Worm (Caenorhabditis elegans) whole organism, L3 larva: ENCODE results near the gene clec-243.

Source experiments
- elt-3 ChIP-seq, 3 experiments: fragments of 150-350 bp in 1 of 3; sonication (generic microtip) in 2 of 3; optimal IDR thresholded peaks; 2 replicates in 2 of 3; 4 replicates in 1 of 3; lab custom pipeline; 2014 to 2017; ENCODE audit warnings: missing biosample characterization in 3 of 3, missing genetic modification characterization in 3 of 3
- lsy-12 ChIP-seq: sonication (generic microtip); optimal IDR thresholded peaks from 2 replicates; lab custom pipeline; 2016; ENCODE audit warnings: mild to moderate bottlenecking, missing genetic modification characterization, missing compliant biosample characterization
- nfya-1 ChIP-seq: sonication (generic microtip); optimal IDR thresholded peaks from 2 replicates; lab custom pipeline; 2017; ENCODE audit warnings: missing genetic modification characterization, mild to moderate bottlenecking, missing compliant biosample characterization, antibody characterized with exemption, moderate library complexity; ENCODE audit not compliant: insufficient read depth
- unc-62 ChIP-seq: fragments of 150-350 bp; sonication (generic microtip); optimal IDR thresholded peaks from 4 replicates; lab custom pipeline; 2014; ENCODE audit warnings: missing biosample characterization, missing genetic modification reagents, missing genetic modification characterization

ce11 chrV:17296443-17296842, 47.6 kb upstream of the clec-243 start:
- TF ChIP-seq nfya-1 (tag; lab: Kevin White, UChicago) (no peak), elt-3 (tag; optimal IDR thresholded peaks at IDR 0.05; lab: Kevin White, UChicago) (no peak), unc-62 (GFP tag; lab: Kevin White, UChicago) (no peak), lsy-12 (tag; lab: Kevin White, UChicago) (no peak)
